Fruit fly (Drosophila melanogaster) whole organism, embryonic: Measurements from ENCODE around the gene trem.

Source experiments
- CG10147 ChIP-seq: fragments of 200-800 bp; sonication (Bioruptor generic); optimal IDR thresholded peaks from 2 replicates; lab custom pipeline; 2019; ENCODE audit warnings: missing biosample characterization, mild to moderate bottlenecking, missing genetic modification characterization, moderate library complexity
- CG10274 ChIP-seq: fragments of 200-800 bp; sonication (Bioruptor generic); optimal IDR thresholded peaks from 3 replicates; lab custom pipeline; 2017; ENCODE audit warnings: missing biosample characterization, mild to moderate bottlenecking, missing genetic modification characterization
- CG10565 ChIP-seq: fragments of 200-800 bp; sonication (Bioruptor generic); optimal IDR thresholded peaks from 3 replicates; lab custom pipeline; 2016; ENCODE audit warnings: missing biosample characterization, mild to moderate bottlenecking, missing genetic modification characterization
- CG11560 ChIP-seq: fragments of 200-800 bp; sonication (Bioruptor generic); IDR thresholded peaks from 3 replicates; pipeline ENCODE4 v1.3.6; 2022; ENCODE audit warnings: missing biosample characterization, missing genetic modification characterization
- CG1233 ChIP-seq: fragments of 200-800 bp; sonication (Bioruptor generic); optimal IDR thresholded peaks from 4 replicates; lab custom pipeline; 2018; ENCODE audit warnings: missing biosample characterization, mild to moderate bottlenecking, missing genetic modification characterization
- CG14667 ChIP-seq: fragments of 200-800 bp; sonication (Bioruptor generic); IDR thresholded peaks from 2 replicates; pipeline ENCODE4 v1.3.6; 2022; ENCODE audit warnings: missing biosample characterization, missing genetic modification characterization
- CG14710 ChIP-seq: fragments of 200-800 bp; sonication (Bioruptor generic); optimal IDR thresholded peaks from 3 replicates; lab custom pipeline; 2019; ENCODE audit warnings: missing biosample characterization, mild to moderate bottlenecking, missing genetic modification characterization, moderate library complexity
- CG15073 ChIP-seq: fragments of 200-800 bp; sonication (Bioruptor generic); optimal IDR thresholded peaks from 2 replicates; lab custom pipeline; 2016; ENCODE audit warnings: missing biosample characterization, missing genetic modification characterization
- CG1647 ChIP-seq: fragments of 200-800 bp; sonication (Bioruptor generic); optimal IDR thresholded peaks from 3 replicates; lab custom pipeline; 2016; ENCODE audit warnings: missing biosample characterization, missing genetic modification characterization
- CG2678 ChIP-seq: fragments of 200-800 bp; sonication (Bioruptor generic); optimal IDR thresholded peaks from 3 replicates; lab custom pipeline; 2019; ENCODE audit warnings: missing biosample characterization, mild to moderate bottlenecking, missing genetic modification characterization, moderate library complexity
- CG30403 ChIP-seq: fragments of 200-800 bp; sonication (Bioruptor generic); optimal IDR thresholded peaks from 3 replicates; lab custom pipeline; 2016; ENCODE audit warnings: missing biosample characterization, missing genetic modification characterization
- CG34376 ChIP-seq: fragments of 200-800 bp; sonication (Bioruptor generic); optimal IDR thresholded peaks from 2 replicates; lab custom pipeline; 2018; ENCODE audit warnings: missing biosample characterization, mild to moderate bottlenecking, missing genetic modification characterization
- CG3726 ChIP-seq: fragments of 200-800 bp; sonication (Bioruptor generic); IDR thresholded peaks from 3 replicates; pipeline ENCODE4, ENCODE4 v1.3.6; 2022; ENCODE audit warnings: missing biosample characterization, missing genetic modification characterization
- CG42726 ChIP-seq: fragments of 200-800 bp; sonication (Bioruptor generic); IDR thresholded peaks from 2 replicates; pipeline ENCODE4 v1.3.6; 2022; ENCODE audit warnings: missing biosample characterization, missing genetic modification characterization; ENCODE audit not compliant: partially characterized antibody
- CG5180 ChIP-seq: fragments of 200-800 bp; sonication (Bioruptor generic); optimal IDR thresholded peaks from 3 replicates; lab custom pipeline; 2017; ENCODE audit warnings: missing biosample characterization, missing genetic modification characterization, mild to moderate bottlenecking, moderate library complexity, missing genetic modification reagents
- CG7839 ChIP-seq: fragments of 200-800 bp; sonication (Bioruptor generic); optimal IDR thresholded peaks from 3 replicates; lab custom pipeline; 2018; ENCODE audit warnings: missing biosample characterization, mild to moderate bottlenecking, missing genetic modification characterization, moderate library complexity
- CG8359 ChIP-seq: fragments of 200-800 bp; sonication (Bioruptor generic); optimal IDR thresholded peaks from 2 replicates; lab custom pipeline; 2017; ENCODE audit warnings: missing biosample characterization, mild to moderate bottlenecking, missing genetic modification characterization, borderline replicate concordance
- CG9437 ChIP-seq: fragments of 200-800 bp; sonication (Bioruptor generic); optimal IDR thresholded peaks from 2 replicates; lab custom pipeline; 2018; ENCODE audit warnings: missing biosample characterization, mild to moderate bottlenecking, missing genetic modification characterization
- CoRest ChIP-seq: fragments of 200-800 bp; sonication (Bioruptor generic); optimal IDR thresholded peaks from 3 replicates; lab custom pipeline; 2018; ENCODE audit warnings: missing biosample characterization, mild to moderate bottlenecking, missing genetic modification characterization, moderate library complexity
- D19A ChIP-seq: fragments of 200-800 bp; optimal IDR thresholded peaks from 3 replicates; lab custom pipeline; 2019; ENCODE audit warnings: missing biosample characterization, mild to moderate bottlenecking, missing genetic modification characterization, moderate library complexity
- Dip2 ChIP-seq: fragments of 200-800 bp; sonication (Bioruptor generic); IDR thresholded peaks from 2 replicates; pipeline ENCODE4 v1.3.6; 2022; ENCODE audit warnings: missing biosample characterization, missing genetic modification characterization
- Ets65A ChIP-seq: fragments of 200-800 bp; sonication (Bioruptor generic); peaks from one replicate; lab custom pipeline; 2016; ENCODE audit warnings: missing biosample characterization, missing genetic modification characterization
- Hr39 ChIP-seq: fragments of >200 bp; optimal IDR thresholded peaks from 2 replicates; lab custom pipeline; 2017
- Lhr ChIP-seq: fragments of 200-800 bp; sonication (Bioruptor generic); optimal IDR thresholded peaks from 3 replicates; lab custom pipeline; 2017; ENCODE audit warnings: mild to moderate bottlenecking, missing biosample characterization, missing genetic modification reagents, missing genetic modification characterization
- Med ChIP-seq: fragments of 200-800 bp; sonication (Bioruptor generic); peaks from one replicate; lab custom pipeline; 2016; ENCODE audit warnings: missing biosample characterization, missing genetic modification characterization, mild to moderate bottlenecking, inconsistent platforms, moderate library complexity
- Poxn ChIP-seq: fragments of 200-800 bp; sonication (Bioruptor generic); IDR thresholded peaks from 2 replicates; pipeline ENCODE4 v1.3.6; 2022; ENCODE audit warnings: missing biosample characterization, missing genetic modification characterization
- Ravus ChIP-seq: fragments of 200-800 bp; sonication (Bioruptor generic); IDR thresholded peaks from 2 replicates; pipeline ENCODE4 v1.3.6; 2022; ENCODE audit warnings: missing biosample characterization, missing genetic modification characterization
- Scr ChIP-seq: fragments of 200-800 bp; sonication (Bioruptor generic); IDR thresholded peaks from 2 replicates; pipeline ENCODE4 v1.3.6; 2022; ENCODE audit warnings: missing biosample characterization, missing genetic modification characterization; ENCODE audit not compliant: partially characterized antibody
- Sox100B ChIP-seq: fragments of 200-800 bp; sonication (Bioruptor generic); optimal IDR thresholded peaks from 3 replicates; lab custom pipeline; 2018; ENCODE audit warnings: missing biosample characterization, mild to moderate bottlenecking, missing genetic modification characterization
- Stat92E ChIP-seq, 3 experiments: fragments of >200 bp in 2 of 3; fragments of 200-800 bp in 1 of 3; sonication (Bioruptor generic) in 1 of 3; optimal IDR thresholded peaks; 2 replicates each; lab custom pipeline; 2017 to 2019; ENCODE audit warnings: missing biosample characterization in 3 of 3, missing genetic modification characterization in 3 of 3, mild to moderate bottlenecking in 1 of 3, moderate library complexity in 1 of 3
- ap ChIP-seq: fragments of 200-800 bp; sonication (Bioruptor generic); IDR thresholded peaks from 2 replicates; pipeline ENCODE4 v1.3.6; 2022; ENCODE audit warnings: missing biosample characterization, missing genetic modification characterization
- corto ChIP-seq: fragments of 200-800 bp; sonication (Bioruptor generic); optimal IDR thresholded peaks from 2 replicates; lab custom pipeline; 2016; ENCODE audit warnings: missing biosample characterization, mild to moderate bottlenecking, missing genetic modification characterization, moderate library complexity
- dan ChIP-seq: fragments of 200-800 bp; sonication (Bioruptor generic); IDR thresholded peaks from 2 replicates; pipeline ENCODE4 v1.3.6; 2022; ENCODE audit warnings: missing biosample characterization, missing genetic modification characterization
- dati ChIP-seq: fragments of 200-800 bp; sonication (Bioruptor generic); IDR thresholded peaks from 2 replicates; pipeline ENCODE4 v1.3.6; 2022; ENCODE audit warnings: missing biosample characterization, missing genetic modification characterization
- emc ChIP-seq: fragments of 200-800 bp; sonication (Bioruptor generic); optimal IDR thresholded peaks from 2 replicates; lab custom pipeline; 2016; ENCODE audit warnings: missing biosample characterization, missing genetic modification characterization
- ftz-f1 ChIP-seq: fragments of 200-800 bp; sonication (Bioruptor generic); optimal IDR thresholded peaks from 2 replicates; lab custom pipeline; 2016; ENCODE audit warnings: missing biosample characterization, missing genetic modification characterization
- gcm2 ChIP-seq: fragments of 200-800 bp; sonication (Bioruptor generic); optimal IDR thresholded peaks from 2 replicates; lab custom pipeline; 2016; ENCODE audit warnings: missing biosample characterization, missing genetic modification characterization
- gsb ChIP-seq: fragments of 200-800 bp; sonication (Bioruptor generic); IDR thresholded peaks from 2 replicates; pipeline ENCODE4 v1.3.6; 2022; ENCODE audit warnings: missing biosample characterization, missing genetic modification characterization
- ind ChIP-seq: fragments of 200-800 bp; sonication (Bioruptor generic); optimal IDR thresholded peaks from 3 replicates; lab custom pipeline; 2016; ENCODE audit warnings: missing biosample characterization, missing genetic modification characterization
- klu ChIP-seq: fragments of 200-800 bp; sonication (Bioruptor generic); IDR thresholded peaks from 2 replicates; pipeline ENCODE4 v1.3.6; 2022; ENCODE audit warnings: missing biosample characterization, missing genetic modification characterization
- kni ChIP-seq: fragments of 200-800 bp; sonication (Bioruptor generic); optimal IDR thresholded peaks from 3 replicates; lab custom pipeline; 2017; ENCODE audit warnings: mild to moderate bottlenecking, missing biosample characterization, missing genetic modification reagents, missing genetic modification characterization
- pb ChIP-seq: fragments of 200-800 bp; sonication (Bioruptor generic); optimal IDR thresholded peaks from 3 replicates; lab custom pipeline; 2016; ENCODE audit warnings: missing biosample characterization, missing genetic modification characterization
- phol ChIP-seq: fragments of 200-800 bp; sonication (Bioruptor generic); optimal IDR thresholded peaks from 3 replicates; lab custom pipeline; 2018; ENCODE audit warnings: missing biosample characterization, mild to moderate bottlenecking, missing genetic modification characterization, moderate library complexity
- pita ChIP-seq: fragments of 200-800 bp; sonication (Bioruptor generic); optimal IDR thresholded peaks from 2 replicates; lab custom pipeline; 2017; ENCODE audit warnings: missing biosample characterization, mild to moderate bottlenecking, missing genetic modification characterization
- prd ChIP-seq, 3 experiments: fragments of >200 bp in 2 of 3; fragments of 200-800 bp in 1 of 3; sonication (Bioruptor generic) in 1 of 3; optimal IDR thresholded peaks in 2 of 3; IDR thresholded peaks in 1 of 3; 2 replicates in 2 of 3; 3 replicates in 1 of 3; pipeline versions ENCODE4 v1.3.6 to Lab custom; 2017 to 2022; ENCODE audit warnings: missing biosample characterization in 1 of 3, missing genetic modification characterization in 1 of 3
- sim ChIP-seq: fragments of 200-800 bp; sonication (Bioruptor generic); IDR thresholded peaks from 2 replicates; pipeline ENCODE4 v1.3.6; 2022; ENCODE audit warnings: missing biosample characterization, missing genetic modification characterization
- sqz ChIP-seq: fragments of 200-800 bp; sonication (Bioruptor generic); optimal IDR thresholded peaks from 3 replicates; lab custom pipeline; 2018; ENCODE audit warnings: missing biosample characterization, mild to moderate bottlenecking, missing genetic modification characterization
- stwl ChIP-seq: fragments of 200-800 bp; sonication (Bioruptor generic); optimal IDR thresholded peaks from 3 replicates; lab custom pipeline; 2018; ENCODE audit warnings: missing biosample characterization, mild to moderate bottlenecking, missing genetic modification characterization, moderate library complexity
- ttk ChIP-seq: fragments of 200-800 bp; sonication (Bioruptor generic); IDR thresholded peaks from 2 replicates; pipeline ENCODE4 v2.1.2; 2022; ENCODE audit warnings: missing biosample characterization, missing genetic modification characterization
- z ChIP-seq: fragments of 200-800 bp; sonication (Bioruptor generic); IDR thresholded peaks from 3 replicates; pipeline ENCODE4 v1.3.6; 2022; ENCODE audit warnings: missing biosample characterization, missing genetic modification characterization

Gene trem

DNA sequence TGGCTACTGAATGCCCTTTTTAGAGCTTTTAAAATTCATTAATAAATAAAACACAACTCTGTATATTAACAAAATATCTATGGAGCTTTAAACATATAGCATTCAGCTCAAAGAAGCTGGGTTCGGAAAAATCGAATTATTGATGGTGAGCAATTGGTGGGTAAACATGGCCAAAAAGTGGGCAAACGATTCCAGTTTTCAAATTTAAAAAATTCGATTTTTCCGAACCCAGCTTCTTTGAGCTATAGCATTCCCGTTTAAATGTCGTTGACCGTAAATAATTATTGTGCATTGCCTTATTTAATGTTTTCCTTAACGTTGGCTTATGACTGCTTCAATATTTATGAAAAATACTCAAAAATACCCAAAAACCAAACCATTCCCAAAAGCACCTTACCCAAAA, 29.5 kb downstream of the trem start (continued):
- TF ChIP-seq ind (no peak), prd (optimal IDR thresholded peaks at IDR 0.05; lab: Kevin White, UChicago) (no peak), prd (GFP tag; IDR thresholded peaks at IDR 0.05; lab: Robert Waterston, UW) (peak; percentile 15; the same call in 1 of the 3 replicates), CG1647 (GFP tag; lab: Kevin White, UChicago) (no peak), corto (GFP tag; lab: Kevin White, UChicago) (no peak), pita (no peak), Ravus (GFP tag; lab: Robert Waterston, UW) (no peak), D19A (tag; lab: Kevin White, UChicago) (peak; percentile 89), Lhr (GFP tag; lab: Kevin White, UChicago) (no peak), kni (GFP tag; lab: Kevin White, UChicago) (no peak), emc (GFP tag; lab: Kevin White, UChicago) (no peak), Med (GFP tag; lab: Kevin White, UChicago) (peak; percentile 73), CoRest (tag; lab: Kevin White, UChicago) (peak; percentile 50), Ets65A (GFP tag; lab: Kevin White, UChicago) (peak; percentile 91), stwl (tag; lab: Kevin White, UChicago) (no peak), CG2678 (tag; lab: Kevin White, UChicago) (peak; percentile 20), Dip2 (GFP tag; lab: Robert Waterston, UW) (no peak), CG42726 (GFP tag; lab: Robert Waterston, UW) (no peak), Stat92E (GFP tag; optimal IDR thresholded peaks at IDR 0.05; lab: Kevin White, UChicago) (no peak), Hr39 (lab: Kevin White, UChicago) (no peak), klu (GFP tag; lab: Robert Waterston, UW) (no peak), Scr (GFP tag; lab: Robert Waterston, UW) (no peak), CG10274 (GFP tag; lab: Kevin White, UChicago) (no peak), CG7839 (tag; lab: Kevin White, UChicago) (peak; percentile 38), ttk (GFP tag; lab: Robert Waterston, UW) (no peak), phol (peak; percentile 26)

DNA sequence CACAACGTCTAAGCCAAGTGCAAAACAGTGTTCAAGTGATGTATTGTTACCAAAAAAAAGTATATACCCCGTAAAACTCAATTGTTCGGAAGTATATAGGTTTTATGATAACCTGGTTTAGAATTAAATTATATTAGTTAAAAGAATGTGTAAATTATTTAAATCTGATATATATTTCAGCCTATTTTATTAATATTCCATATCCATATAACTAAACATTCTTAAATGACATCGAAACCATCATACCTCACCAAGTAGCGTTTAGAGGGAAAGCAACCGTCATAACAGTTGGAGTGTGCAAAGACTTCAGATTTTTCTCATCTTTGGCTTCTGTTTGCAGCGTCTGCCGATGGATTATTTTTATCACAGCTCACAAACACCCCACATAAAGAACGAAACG, 31.6 kb downstream of the trem start:
- TF ChIP-seq dan (GFP tag; lab: Robert Waterston, UW) (no peak; the same call in 1 of the 2 replicates), CG10565 (GFP tag; lab: Kevin White, UChicago) (no peak), CG8359 (peak; percentile 14), Sox100B (GFP tag; lab: Kevin White, UChicago) (peak; percentile 77), CG30403 (peak; percentile 74), ttk (GFP tag; lab: Robert Waterston, UW) (peak; percentile 83), gcm2 (no peak), dati (GFP tag; lab: Robert Waterston, UW) (no peak), gsb (GFP tag; lab: Robert Waterston, UW) (peak; percentile 46; the same call in 1 of the 2 replicates), CG11560 (tag; lab: Robert Waterston, UW) (no peak), z (no peak), ftz-f1 (GFP tag; lab: Kevin White, UChicago) (no peak), CG14710 (tag; lab: Kevin White, UChicago) (peak; percentile 84), CG10147 (GFP tag; lab: Kevin White, UChicago) (peak; percentile 76), ap (GFP tag; lab: Robert Waterston, UW) (peak; percentile 81), sim (GFP tag; lab: Robert Waterston, UW) (peak; percentile 71), CG15073 (GFP tag; lab: Kevin White, UChicago) (peak; percentile 21), CG9437 (GFP tag; lab: Kevin White, UChicago) (peak; percentile 58), CG1233 (GFP tag; lab: Kevin White, UChicago) (peak; percentile 56), Poxn (GFP tag; lab: Robert Waterston, UW) (no peak), CG5180 (GFP tag; lab: Kevin White, UChicago) (peak; percentile 36), pb (GFP tag; lab: Kevin White, UChicago) (no peak), CG34376 (no peak), CG14667 (GFP tag; lab: Robert Waterston, UW) (peak; percentile 72), sqz (GFP tag; lab: Kevin White, UChicago) (peak; percentile 80), CG3726 (GFP tag; lab: Robert Waterston, UW) (peak; percentile 47; the same call in 1 of the 3 replicates)
